Fruit fly (Drosophila melanogaster): ENCODE measurements around the gene fh.

DNA sequence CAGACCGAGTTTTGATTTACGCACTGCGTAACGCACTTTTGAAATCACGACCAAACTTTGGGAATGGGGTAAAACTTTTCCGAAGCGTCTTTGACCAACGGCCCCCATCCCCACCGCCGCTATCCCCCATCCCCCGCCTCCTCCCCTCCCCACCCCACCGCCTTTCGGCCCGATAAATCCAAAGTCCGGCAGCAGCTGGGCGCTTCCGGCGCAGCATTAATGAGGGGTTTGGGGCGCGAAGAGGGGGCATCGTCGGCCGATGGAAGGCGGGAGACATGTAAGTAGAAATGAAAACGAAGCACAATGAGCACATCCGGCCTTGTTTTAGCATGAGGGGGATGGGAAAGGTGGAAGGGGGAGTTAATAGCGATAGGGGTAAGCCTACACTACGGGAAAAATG is 9.7 kb downstream of the fh start:
- TF ChIP-seq CG7045 (GFP tag; optimal IDR thresholded peaks at IDR 0.05), result no peak
- no peak for TF ChIP-seq CG12768 (GFP tag; optimal IDR thresholded peaks at IDR 0.05)
- TF ChIP-seq toe (GFP tag; optimal IDR thresholded peaks at IDR 0.05), result no peak
- peak; percentile 32 for TF ChIP-seq tj (GFP tag; optimal IDR thresholded peaks at IDR 0.05)
- no peak for TF ChIP-seq pad (GFP tag; optimal IDR thresholded peaks at IDR 0.05)
- TF ChIP-seq CG7101 (tag; optimal IDR thresholded peaks at IDR 0.05), result no peak
- TF ChIP-seq Clk (GFP tag; optimal IDR thresholded peaks at IDR 0.05), result no peak
- no peak for TF ChIP-seq bab1 (GFP tag; optimal IDR thresholded peaks at IDR 0.05)
- no peak for TF ChIP-seq kay (GFP tag; ENCODE audit: borderline replicate concordance)
- no peak for TF ChIP-seq CG14711 (tag; optimal IDR thresholded peaks at IDR 0.05)
- TF ChIP-seq ovo (GFP tag; optimal IDR thresholded peaks at IDR 0.05), result no peak
- no peak for TF ChIP-seq CG1620 (GFP tag; optimal IDR thresholded peaks at IDR 0.05)
- no peak for TF ChIP-seq CG11617 (GFP tag; optimal IDR thresholded peaks at IDR 0.05)

Measured in whole organism, adult.